Worm (Caenorhabditis elegans): ENCODE measurements around the gene fbxb-102.

Gene fbxb-102

DNA sequence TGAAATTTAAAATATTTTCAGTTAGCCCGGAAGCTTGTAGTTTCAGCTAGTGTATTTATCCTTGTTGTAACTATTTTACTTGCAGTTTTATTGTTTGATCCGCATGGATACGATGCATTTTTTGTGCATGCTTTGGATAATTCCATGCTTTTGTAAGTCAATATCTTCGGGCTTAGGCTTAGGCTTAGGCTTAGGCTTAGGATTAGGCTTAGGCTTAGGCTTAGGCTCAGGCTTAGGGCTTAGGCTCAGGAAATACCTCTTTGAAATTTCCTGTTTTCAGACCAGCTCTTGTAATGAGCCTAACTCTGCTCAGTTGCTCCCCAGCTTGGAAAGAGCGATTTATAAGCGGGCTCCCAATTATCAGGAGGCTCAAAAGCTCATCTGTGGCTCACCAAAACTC is 15.7 kb upstream of the fbxb-102 start, which contains the start of gene srg-16:
Gene srg-16 (plus strand): TSS at position 87 of the 400 bp plus-strand sequence.
- TF ChIP-seq unc-62 (GFP tag; optimal IDR thresholded peaks at IDR 0.05), result no peak

DNA sequence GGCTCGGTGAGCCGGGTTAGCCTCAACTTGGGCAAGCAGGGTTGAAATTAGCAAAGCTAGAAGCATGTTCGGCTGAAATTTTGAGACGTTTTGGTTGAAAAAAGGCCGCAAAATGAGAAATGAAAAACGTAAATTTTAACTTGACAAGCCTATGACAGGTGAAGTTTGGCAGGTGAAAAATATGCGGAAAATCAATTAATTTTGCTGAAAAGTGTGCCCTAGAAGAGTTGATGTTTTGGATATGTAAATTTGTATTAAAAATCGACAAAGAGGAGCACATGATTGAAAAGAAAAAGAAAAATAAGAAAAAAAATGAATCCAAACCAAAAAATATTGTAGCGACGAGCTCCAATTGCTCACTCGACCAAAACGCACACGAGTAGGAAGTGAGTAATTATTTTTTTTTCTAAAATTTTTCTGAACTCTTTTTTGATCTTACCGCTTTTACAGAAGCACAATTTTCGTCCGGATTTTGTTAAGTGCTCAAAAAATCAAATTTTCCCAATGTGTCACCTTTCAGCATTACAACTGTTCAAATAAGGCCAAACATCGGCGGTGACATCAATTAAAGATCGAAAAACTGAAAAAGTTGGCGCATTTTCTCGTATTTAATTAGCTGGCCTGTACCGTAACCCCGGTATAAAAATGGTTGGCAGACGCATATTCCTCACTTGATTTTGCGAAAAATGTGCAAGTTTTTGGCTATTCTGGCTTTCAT is 11.4 kb upstream of the fbxb-102 start, which contains the start of the genes F15A4.5 and phat-8:
Gene F15A4.5 (minus strand): TSS at position 101 of the 718 bp plus-strand sequence.
Gene phat-8 (plus strand): TSS at position 668 of the 718 bp plus-strand sequence.
- no peak for TF ChIP-seq unc-62 (GFP tag; optimal IDR thresholded peaks at IDR 0.05)

- TF ChIP-seq unc-62 (GFP tag; optimal IDR thresholded peaks at IDR 0.05), result no peak
Measured at ce11 chrII:12473406-12473805, 9.3 kb upstream of the fbxb-102 start, which contains the start of gene srg-17. srg-17 (plus strand) TSS chrII:12473706.

DNA sequence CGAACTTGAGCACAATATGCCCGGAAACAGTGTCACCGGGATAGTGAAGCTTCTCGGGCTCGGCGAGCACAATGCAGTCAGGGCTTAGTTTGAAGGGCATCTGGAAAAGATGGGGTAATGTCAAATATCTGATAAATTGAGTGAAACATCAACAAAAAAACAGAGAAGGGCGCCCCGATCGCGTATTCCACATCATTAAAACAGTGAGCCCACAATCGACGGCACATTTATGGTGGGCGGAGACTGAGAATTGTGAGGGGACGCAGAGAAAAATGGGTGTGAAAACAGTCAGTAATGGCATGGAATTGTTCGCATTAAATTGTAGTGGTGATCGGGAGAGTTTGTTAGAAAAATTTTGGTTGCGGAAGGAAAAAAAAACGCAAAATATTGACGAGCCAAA is 1.9 kb upstream of the fbxb-102 start, which contains the start of gene arrd-9:
Gene arrd-9 (minus strand): TSS at position 101 of the 400 bp plus-strand sequence.
- no peak for TF ChIP-seq unc-62 (GFP tag; optimal IDR thresholded peaks at IDR 0.05)

ce11 chrII:12481645-12482044 is 1.1 kb upstream of the fbxb-102 start:
- TF ChIP-seq unc-62 (GFP tag; optimal IDR thresholded peaks at IDR 0.05), result no peak

- TF ChIP-seq unc-62 (GFP tag; optimal IDR thresholded peaks at IDR 0.05), result no peak
Measured at ce11 chrII:12485060-12485459, 2.3 kb downstream of the fbxb-102 start, which contains the start of gene F15A4.10. F15A4.10 (minus strand) TSS chrII:12485160.

- no peak for TF ChIP-seq unc-62 (GFP tag; optimal IDR thresholded peaks at IDR 0.05)
Measured at ce11 chrII:12488810-12489209, 6.1 kb downstream of the fbxb-102 start.

- TF ChIP-seq unc-62 (GFP tag; optimal IDR thresholded peaks at IDR 0.05), result no peak
Measured at ce11 chrII:12489903-12490302, 7.2 kb downstream of the fbxb-102 start, which contains the start of gene T21B4.15. T21B4.15 (plus strand) TSS chrII:12490203.

DNA sequence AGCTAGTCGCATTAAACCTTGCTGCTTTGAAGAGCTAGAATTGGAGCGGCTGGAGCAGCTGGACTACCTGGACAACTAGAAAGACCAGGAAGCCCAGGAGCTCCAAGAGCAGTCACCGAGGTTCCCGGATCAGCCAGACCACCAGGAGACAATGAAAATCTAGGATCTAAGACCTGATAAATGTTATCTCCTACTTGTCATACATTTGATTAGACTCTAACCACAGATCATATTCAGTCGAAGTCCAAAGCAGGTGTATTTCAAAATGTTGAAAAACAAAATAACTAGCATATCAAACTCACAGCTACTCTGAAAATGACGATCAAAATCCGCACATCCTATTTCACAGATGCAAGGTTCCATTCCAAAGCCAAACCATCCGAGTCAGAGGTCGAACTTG is 9.2 kb downstream of the fbxb-102 start, which contains the start of gene srz-6:
Gene srz-6 (plus strand): TSS at position 301 of the 400 bp plus-strand sequence.
- TF ChIP-seq unc-62 (GFP tag; optimal IDR thresholded peaks at IDR 0.05), result no peak

- TF ChIP-seq unc-62 (GFP tag; optimal IDR thresholded peaks at IDR 0.05), result no peak
Measured at ce11 chrII:12494067-12494477, 11.3 kb downstream of the fbxb-102 start.

DNA sequence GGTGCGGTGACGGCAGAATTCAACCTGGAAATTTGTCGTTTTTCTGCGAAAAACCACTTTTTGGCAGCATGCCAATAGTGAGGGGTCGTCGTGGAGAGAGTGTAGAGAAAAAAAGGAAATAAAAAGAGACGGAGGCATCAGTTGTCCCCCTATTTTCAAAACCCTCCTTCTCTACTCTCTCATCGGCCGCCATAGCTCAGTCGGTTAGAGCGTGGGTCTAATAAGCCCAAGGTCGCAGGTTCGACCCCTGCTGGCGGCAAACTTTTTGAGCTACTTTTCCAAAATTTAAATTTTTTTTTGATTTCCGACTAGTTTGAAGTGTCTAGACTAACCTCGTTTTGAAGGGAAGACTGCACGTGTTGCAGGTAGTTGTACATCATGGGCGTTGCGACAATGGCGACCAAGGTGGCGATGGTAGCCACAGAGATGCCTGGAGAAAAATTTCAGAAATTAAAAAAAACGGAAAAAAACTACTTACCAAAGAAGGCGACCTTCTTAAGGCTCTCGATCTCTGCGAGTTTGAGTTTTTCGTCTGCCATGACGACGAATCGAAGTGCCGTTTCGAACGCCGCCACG is 11.9 kb downstream of the fbxb-102 start, which contains the start of gene col-85:
Gene col-85 (minus strand): TSS at position 540 of the 576 bp plus-strand sequence.
- no peak for TF ChIP-seq unc-62 (GFP tag; optimal IDR thresholded peaks at IDR 0.05)

DNA sequence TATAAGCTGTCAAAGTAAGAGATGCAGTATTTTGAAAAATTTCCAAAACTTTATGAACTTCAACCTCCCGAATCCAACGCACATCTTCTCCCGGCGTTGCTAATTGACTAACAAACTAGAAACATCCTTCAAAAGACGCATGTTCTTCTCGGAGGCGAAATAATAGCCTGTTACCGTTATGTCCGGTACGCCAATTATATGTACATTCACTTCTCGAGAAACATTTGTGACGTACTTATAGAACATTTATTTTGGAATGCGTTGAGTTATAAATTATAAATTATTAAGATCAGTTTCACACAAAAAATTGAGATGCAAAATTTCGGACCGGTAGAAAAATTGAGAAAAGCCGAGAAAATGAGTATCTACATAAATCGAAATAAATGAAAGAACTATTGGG is 14.3 kb downstream of the fbxb-102 start, which contains the start of gene T21B4.3:
Gene T21B4.3 (minus strand): TSS at position 101 of the 400 bp plus-strand sequence.
- TF ChIP-seq unc-62 (GFP tag; optimal IDR thresholded peaks at IDR 0.05), result no peak

DNA sequence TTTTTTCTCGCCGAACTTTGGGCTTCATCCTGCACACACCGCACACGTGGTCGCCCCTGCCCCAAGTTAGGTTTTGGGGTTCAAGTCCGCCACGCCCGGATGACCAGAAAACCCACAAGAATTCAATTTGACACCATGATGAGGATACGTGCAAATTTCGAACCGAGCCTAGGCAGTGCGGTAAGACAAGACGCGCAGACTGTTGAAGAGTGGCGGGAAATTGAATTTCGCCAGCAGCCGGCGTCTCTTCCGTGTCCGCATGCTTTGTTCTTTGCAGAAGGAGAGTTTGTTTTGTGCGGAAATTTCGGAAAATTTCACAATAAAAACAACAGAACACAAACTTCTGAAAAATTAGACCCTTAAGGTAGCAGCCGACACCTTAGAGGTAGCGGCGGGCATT is 17.2 kb downstream of the fbxb-102 start:
- no peak for TF ChIP-seq unc-62 (GFP tag; optimal IDR thresholded peaks at IDR 0.05)

- no peak for TF ChIP-seq unc-62 (GFP tag; optimal IDR thresholded peaks at IDR 0.05)
Measured at ce11 chrII:12502784-12503183, 20.1 kb downstream of the fbxb-102 start, which contains the start of gene ador-1. ador-1 (minus strand) TSS chrII:12502884.

- TF ChIP-seq unc-62 (GFP tag; optimal IDR thresholded peaks at IDR 0.05), result no peak
Measured at ce11 chrII:12506511-12506910, 23.8 kb downstream of the fbxb-102 start.

ce11 chrII:12507038-12507437 is 24.3 kb downstream of the fbxb-102 start, which contains the start of gene srh-68:
srh-68 (plus strand) TSS chrII:12507338.
- TF ChIP-seq unc-62 (GFP tag; optimal IDR thresholded peaks at IDR 0.05), result no peak

Measured in whole organism, dauer.